Worm (Caenorhabditis elegans): Measurements from ENCODE around the gene dpy-6.

- TF ChIP-seq ztf-23 (GFP tag; IDR thresholded peaks at IDR 0.05) (no peak), T22C8.4 (GFP tag; IDR thresholded peaks at IDR 0.05) (no peak), klf-2 (GFP tag; conservative IDR thresholded peaks at IDR 0.05) (no peak), med-1 (GFP tag; optimal IDR thresholded peaks at IDR 0.05; ENCODE audit: insufficient read depth) (no peak), flt-1 (GFP tag; IDR thresholded peaks at IDR 0.05) (no peak), cog-1 (tag; optimal IDR thresholded peaks at IDR 0.05) (no peak), tab-1 (GFP tag; IDR thresholded peaks at IDR 0.05) (no peak), ref-1 (GFP tag; conservative IDR thresholded peaks at IDR 0.05) (no peak)
These were observed 27.0 kb downstream of the dpy-6 start, which contains the start of gene F08F1.3 for ce11 chrX:8428319-8428888.
